Worm (Caenorhabditis elegans) whole organism, L4/young adult: Measurements from ENCODE around the gene pygo-1.

Source experiments
- W03F9.2 ChIP-seq: fragments of 150-350 bp; optimal IDR thresholded peaks from 2 replicates; lab custom pipeline; 2014; ENCODE audit warnings: missing biosample characterization, missing genetic modification characterization
- dao-5 ChIP-seq: sonication (generic microtip); optimal IDR thresholded peaks from 2 replicates; lab custom pipeline; 2016; ENCODE audit warnings: missing genotype, missing genetic modification characterization, moderate library complexity, missing compliant biosample characterization
- him-1 ChIP-seq: sonication (generic microtip); optimal IDR thresholded peaks from 2 replicates; lab custom pipeline; 2016; ENCODE audit warnings: missing genotype, missing genetic modification reagents, missing genetic modification characterization, missing compliant biosample characterization

Gene pygo-1

ce11 chrIV:5103229-5103894 lies 20.3 kb downstream of the pygo-1 start, which contains the start of gene C02B10.3:
Gene C02B10.3 (minus strand): TSS chrIV:5103279.
- no peak for TF ChIP-seq dao-5 (tag; lab: Kevin White, UChicago)
- peak; percentile 48 for TF ChIP-seq him-1 (tag; lab: Kevin White, UChicago)

ce11 chrIV:5108971-5109370 lies 25.9 kb downstream of the pygo-1 start:
- TF ChIP-seq W03F9.2 (tag; lab: Kevin White, UChicago) (no peak), dao-5 (tag; lab: Kevin White, UChicago) (no peak), him-1 (tag; lab: Kevin White, UChicago) (no peak)

- TF ChIP-seq W03F9.2 (tag; lab: Kevin White, UChicago) (no peak), him-1 (tag; lab: Kevin White, UChicago) (no peak), dao-5 (tag; lab: Kevin White, UChicago) (no peak)
These were observed 26.8 kb downstream of the pygo-1 start for ce11 chrIV:5109943-5110342.

ce11 chrIV:5110391-5110930 lies 27.4 kb downstream of the pygo-1 start:
- TF ChIP-seq W03F9.2 (tag; lab: Kevin White, UChicago) (no peak), him-1 (tag; lab: Kevin White, UChicago) (no peak), dao-5 (tag; lab: Kevin White, UChicago) (no peak)

ce11 chrIV:5111533-5111932 lies 28.4 kb downstream of the pygo-1 start, which contains the start of gene AC7.3:
Gene AC7.3 (plus strand): TSS chrIV:5111833.
- TF ChIP-seq dao-5 (tag; lab: Kevin White, UChicago) (no peak), him-1 (tag; lab: Kevin White, UChicago) (no peak), W03F9.2 (tag; lab: Kevin White, UChicago) (no peak)

ce11 chrIV:5121995-5122394 lies 38.9 kb downstream of the pygo-1 start, which contains the start of gene tkr-3:
Gene tkr-3 (minus strand): TSS chrIV:5122095.
- no peak for TF ChIP-seq W03F9.2 (tag; lab: Kevin White, UChicago)
- TF ChIP-seq him-1 (tag; lab: Kevin White, UChicago): no peak
- TF ChIP-seq dao-5 (tag; lab: Kevin White, UChicago): no peak

ce11 chrIV:5131781-5132180 lies 48.7 kb downstream of the pygo-1 start:
- TF ChIP-seq W03F9.2 (tag; lab: Kevin White, UChicago) (no peak), dao-5 (tag; lab: Kevin White, UChicago) (no peak), him-1 (tag; lab: Kevin White, UChicago) (no peak)

ce11 chrIV:5133791-5134370 lies 50.8 kb downstream of the pygo-1 start:
- TF ChIP-seq him-1 (tag; lab: Kevin White, UChicago): no peak
- TF ChIP-seq dao-5 (tag; lab: Kevin White, UChicago): no peak
- TF ChIP-seq W03F9.2 (tag; lab: Kevin White, UChicago): no peak

- no peak for TF ChIP-seq dao-5 (tag; lab: Kevin White, UChicago)
- TF ChIP-seq him-1 (tag; lab: Kevin White, UChicago): no peak
- no peak for TF ChIP-seq W03F9.2 (tag; lab: Kevin White, UChicago)
These were observed 51.7 kb downstream of the pygo-1 start for ce11 chrIV:5134798-5135197.
